Worm (Caenorhabditis elegans): ENCODE data around the gene K07E8.7.
A peak's percentile ranks its signal among the peaks of the same experiment; 100 is the strongest.

The K07E8.7 gene

ce11 chrII:674116-674515, 23.9 kb upstream of the K07E8.7 start, which contains the start of gene Y39F10C.3:
TSS of gene Y39F10C.3 (plus strand) at chrII:674416.
- TF ChIP-seq nhr-25 (tag; optimal IDR thresholded peaks at IDR 0.05) (no peak), unc-62 (GFP tag; optimal IDR thresholded peaks at IDR 0.05) (no peak), nhr-12 (tag; optimal IDR thresholded peaks at IDR 0.05) (no peak), elt-1 (tag; optimal IDR thresholded peaks at IDR 0.05) (no peak), aly-2 (tag; optimal IDR thresholded peaks at IDR 0.05) (no peak), egl-5 (tag; optimal IDR thresholded peaks at IDR 0.05) (no peak), pqm-1 (tag; optimal IDR thresholded peaks at IDR 0.05) (no peak), ceh-9 (tag; optimal IDR thresholded peaks at IDR 0.05) (no peak), R02D3.7 (tag; optimal IDR thresholded peaks at IDR 0.05) (no peak), tbx-2 (tag; optimal IDR thresholded peaks at IDR 0.05) (no peak), nhr-11 (tag; optimal IDR thresholded peaks at IDR 0.05) (no peak), nhr-67 (tag; optimal IDR thresholded peaks at IDR 0.05) (no peak), nhr-77 (tag; optimal IDR thresholded peaks at IDR 0.05) (no peak), ceh-16 (tag; optimal IDR thresholded peaks at IDR 0.05) (no peak)

ce11 chrII:671025-671424, 20.9 kb upstream of the K07E8.7 start, which contains the start of gene sri-46:
TSS of gene sri-46 (minus strand) at chrII:671125.
- no peak for TF ChIP-seq aly-2 (tag; optimal IDR thresholded peaks at IDR 0.05)
- TF ChIP-seq pha-4 (tag; optimal IDR thresholded peaks at IDR 0.05) = no peak
- TF ChIP-seq nhr-25 (tag; optimal IDR thresholded peaks at IDR 0.05) = no peak
- TF ChIP-seq lin-15B (tag; optimal IDR thresholded peaks at IDR 0.05) = no peak
- TF ChIP-seq ZK546.5 (tag; optimal IDR thresholded peaks at IDR 0.05) = no peak
- no peak for TF ChIP-seq ceh-82 (tag; optimal IDR thresholded peaks at IDR 0.05)

- TF ChIP-seq R02D3.7 (tag; optimal IDR thresholded peaks at IDR 0.05) = no peak
- no peak for TF ChIP-seq lin-15B (tag; optimal IDR thresholded peaks at IDR 0.05)
- TF ChIP-seq ZK546.5 (tag; optimal IDR thresholded peaks at IDR 0.05) = no peak
- TF ChIP-seq egl-27 (tag; optimal IDR thresholded peaks at IDR 0.05) = no peak
- no peak for TF ChIP-seq nhr-12 (tag; optimal IDR thresholded peaks at IDR 0.05)
- no peak for TF ChIP-seq elt-1 (tag; optimal IDR thresholded peaks at IDR 0.05)
- TF ChIP-seq nhr-77 (tag; optimal IDR thresholded peaks at IDR 0.05) = no peak
- TF ChIP-seq nfya-1 (tag; optimal IDR thresholded peaks at IDR 0.05; ENCODE audit: insufficient read depth) = no peak
- no peak for TF ChIP-seq lsy-12 (tag; optimal IDR thresholded peaks at IDR 0.05)
Observed at ce11 chrII:667864-668263, 17.7 kb upstream of the K07E8.7 start.

ce11 chrII:661696-662095, 11.5 kb upstream of the K07E8.7 start, which contains the start of gene sri-45:
TSS of gene sri-45 (minus strand) at chrII:661796.
- TF ChIP-seq snpc-4 (tag; optimal IDR thresholded peaks at IDR 0.05) (no peak), lin-15B (tag; optimal IDR thresholded peaks at IDR 0.05) (no peak)

ce11 chrII:658369-658768, 8.2 kb upstream of the K07E8.7 start, which contains the start of gene sdz-24:
TSS of gene sdz-24 (plus strand) at chrII:658669.
- TF ChIP-seq fkh-2 (tag; optimal IDR thresholded peaks at IDR 0.05) (no peak), nhr-28 (tag; optimal IDR thresholded peaks at IDR 0.05) (no peak)

ce11 chrII:651324-651723, 1.2 kb upstream of the K07E8.7 start:
- no peak for TF ChIP-seq fkh-2 (tag; optimal IDR thresholded peaks at IDR 0.05)
- TF ChIP-seq mml-1 (tag; optimal IDR thresholded peaks at IDR 0.05) = no peak

ce11 chrII:643733-644132, 6.4 kb downstream of the K07E8.7 start:
- no peak for TF ChIP-seq fkh-2 (tag; optimal IDR thresholded peaks at IDR 0.05)

ce11 chrII:639467-639866, 10.7 kb downstream of the K07E8.7 start, which contains the start of gene K07E8.6:
TSS of gene K07E8.6 (minus strand) at chrII:639567.
- TF ChIP-seq ama-1 (optimal IDR thresholded peaks at IDR 0.05) = no peak
- peak; percentile 26 for TF ChIP-seq nfya-1 (tag; optimal IDR thresholded peaks at IDR 0.05; ENCODE audit: insufficient read depth)
- no peak for TF ChIP-seq skn-1 (tag; optimal IDR thresholded peaks at IDR 0.05)
- no peak for TF ChIP-seq R02D3.7 (tag; optimal IDR thresholded peaks at IDR 0.05)
- no peak for TF ChIP-seq nhr-28 (tag; optimal IDR thresholded peaks at IDR 0.05)
